Worm (Caenorhabditis elegans) whole organism, early embryonic: ENCODE measurements around the gene W02A2.9.

Source experiments
- B0310.2 ChIP-seq: sonication (generic microtip); optimal IDR thresholded peaks from 2 replicates; lab custom pipeline; 2016; ENCODE audit warnings: mild to moderate bottlenecking, missing genetic modification characterization, missing compliant biosample characterization
- F13C5.2 ChIP-seq: sonication (generic microtip); optimal IDR thresholded peaks from 2 replicates; lab custom pipeline; 2017; ENCODE audit warnings: mild to moderate bottlenecking, missing genetic modification characterization, inconsistent platforms, missing compliant biosample characterization
- aly-1 ChIP-seq: sonication (generic microtip); optimal IDR thresholded peaks from 2 replicates; lab custom pipeline; 2016; ENCODE audit warnings: missing genetic modification characterization, missing compliant biosample characterization
- ama-1 ChIP-seq: fragments of 150-350 bp; optimal IDR thresholded peaks from 2 replicates; lab custom pipeline; 2014
- ceh-13 ChIP-seq: fragments of 200-800 bp; sonication (Bioruptor generic); optimal IDR thresholded peaks from 2 replicates; lab custom pipeline; 2018; ENCODE audit warnings: mild to moderate bottlenecking, missing genetic modification characterization, missing compliant biosample characterization
- ceh-36 ChIP-seq: sonication (generic microtip); optimal IDR thresholded peaks from 2 replicates; lab custom pipeline; 2016; ENCODE audit warnings: missing genetic modification characterization, inconsistent platforms, missing compliant biosample characterization
- ets-7 ChIP-seq: sonication (generic microtip); optimal IDR thresholded peaks from 2 replicates; lab custom pipeline; 2016; ENCODE audit warnings: missing genotype, missing genetic modification characterization, missing compliant biosample characterization
- flt-1 ChIP-seq: fragments of 200-800 bp; sonication (Bioruptor generic); IDR thresholded peaks from 2 replicates; pipeline ENCODE4 v1.3.6; 2022; ENCODE audit warnings: missing genetic modification characterization, missing compliant biosample characterization
- hmbx-1 ChIP-seq: sonication (generic microtip); optimal IDR thresholded peaks from 2 replicates; lab custom pipeline; 2016; ENCODE audit warnings: mild to moderate bottlenecking, missing genetic modification characterization, missing compliant biosample characterization
- hmg-4 ChIP-seq: fragments of 200-800 bp; sonication (Bioruptor generic); optimal IDR thresholded peaks from 2 replicates; lab custom pipeline; 2018; ENCODE audit warnings: mild to moderate bottlenecking, missing genetic modification characterization, missing compliant biosample characterization
- hnd-1 ChIP-seq: sonication (generic microtip); optimal IDR thresholded peaks from 2 replicates; lab custom pipeline; 2016; ENCODE audit warnings: missing genetic modification characterization, missing compliant biosample characterization
- pes-1 ChIP-seq: fragments of 200-800 bp; sonication (Bioruptor generic); IDR thresholded peaks from 2 replicates; pipeline ENCODE4 v1.3.6; 2022; ENCODE audit warnings: missing genetic modification reagents, missing genetic modification characterization, missing compliant biosample characterization
- scrt-1 ChIP-seq: fragments of 200-800 bp; sonication (Bioruptor generic); IDR thresholded peaks from 2 replicates; pipeline ENCODE4 v1.3.6; 2022; ENCODE audit warnings: missing genetic modification characterization, missing compliant biosample characterization
- sea-1 ChIP-seq: fragments of 200-800 bp; sonication (Bioruptor generic); conservative IDR thresholded peaks from 2 replicates; pipeline ENCODE4 v1.3.6; 2022; ENCODE audit warnings: missing genetic modification characterization, missing compliant biosample characterization
- tbx-11 ChIP-seq: fragments of 200-800 bp; sonication (Bioruptor generic); IDR thresholded peaks from 2 replicates; pipeline ENCODE4 v1.3.6; 2022; ENCODE audit warnings: missing genetic modification characterization, missing compliant biosample characterization
- tbx-37 ChIP-seq: fragments of 200-800 bp; sonication (Bioruptor generic); conservative IDR thresholded peaks from 2 replicates; pipeline ENCODE4 v1.3.6; 2022; ENCODE audit warnings: missing genetic modification reagents, missing genetic modification characterization, missing compliant biosample characterization
- tra-4 ChIP-seq: sonication (generic microtip); optimal IDR thresholded peaks from 2 replicates; lab custom pipeline; 2017; ENCODE audit warnings: missing genetic modification characterization, missing compliant biosample characterization

Gene W02A2.9

DNA sequence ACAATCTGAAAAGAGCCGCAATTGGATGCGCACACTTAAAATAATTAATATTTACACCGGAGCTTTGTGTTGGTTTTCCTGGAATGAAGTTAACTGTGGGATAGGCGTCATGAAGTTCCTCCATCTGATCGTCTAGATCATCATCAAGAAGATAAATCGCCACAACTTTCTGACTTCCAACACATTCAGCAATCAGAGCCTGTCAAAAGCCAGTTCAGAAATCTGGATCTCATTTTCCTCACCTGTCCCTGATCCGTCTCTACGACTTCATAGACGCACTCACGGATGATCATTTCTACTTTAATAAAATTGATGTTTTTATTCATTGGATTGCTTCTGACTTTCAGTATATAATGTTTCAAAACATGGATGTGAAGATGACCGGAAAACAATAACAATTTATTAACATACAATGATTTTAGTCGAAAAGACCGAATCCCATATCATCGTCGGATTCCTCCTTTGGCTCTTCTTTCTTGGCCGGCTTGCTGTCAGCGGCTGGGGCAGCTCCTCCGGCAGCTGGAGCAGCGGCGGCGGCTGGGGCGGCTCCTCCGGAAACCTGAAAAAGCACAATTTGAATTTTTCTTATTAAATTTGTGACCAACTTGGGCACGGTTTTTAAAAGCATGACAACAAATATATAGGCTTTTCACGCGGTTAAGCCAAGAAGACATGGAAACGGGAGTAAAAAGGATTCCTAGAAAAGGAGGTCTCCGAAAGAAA is 21.8 kb downstream of the W02A2.9 start, which contains the start of gene agt-1:
Gene agt-1 (minus strand): TSS at position 293 of the 723 bp plus-strand sequence.
- TF ChIP-seq tra-4 (tag; lab: Kevin White, UChicago) = no peak
- no peak for TF ChIP-seq sea-1 (GFP tag; lab: Robert Waterston, UW)
- no peak for TF ChIP-seq ets-7 (tag; lab: Kevin White, UChicago)
- no peak for TF ChIP-seq F13C5.2 (tag; lab: Kevin White, UChicago)
- no peak for TF ChIP-seq flt-1 (GFP tag; lab: Robert Waterston, UW)
- TF ChIP-seq hmg-4 (GFP tag; lab: Kevin White, UChicago) = no peak
- no peak for TF ChIP-seq tbx-11 (GFP tag; lab: Robert Waterston, UW)
- TF ChIP-seq ama-1 (lab: Kevin White, UChicago) = no peak
- TF ChIP-seq hnd-1 (tag; lab: Kevin White, UChicago) = no peak
- TF ChIP-seq aly-1 (tag; lab: Kevin White, UChicago) = no peak
- no peak for TF ChIP-seq hmbx-1
- no peak for TF ChIP-seq scrt-1
- no peak for TF ChIP-seq ceh-13 (GFP tag; lab: Kevin White, UChicago)
- no peak for TF ChIP-seq pes-1 (GFP tag; lab: Robert Waterston, UW)
- no peak for TF ChIP-seq B0310.2 (tag; lab: Kevin White, UChicago)

DNA sequence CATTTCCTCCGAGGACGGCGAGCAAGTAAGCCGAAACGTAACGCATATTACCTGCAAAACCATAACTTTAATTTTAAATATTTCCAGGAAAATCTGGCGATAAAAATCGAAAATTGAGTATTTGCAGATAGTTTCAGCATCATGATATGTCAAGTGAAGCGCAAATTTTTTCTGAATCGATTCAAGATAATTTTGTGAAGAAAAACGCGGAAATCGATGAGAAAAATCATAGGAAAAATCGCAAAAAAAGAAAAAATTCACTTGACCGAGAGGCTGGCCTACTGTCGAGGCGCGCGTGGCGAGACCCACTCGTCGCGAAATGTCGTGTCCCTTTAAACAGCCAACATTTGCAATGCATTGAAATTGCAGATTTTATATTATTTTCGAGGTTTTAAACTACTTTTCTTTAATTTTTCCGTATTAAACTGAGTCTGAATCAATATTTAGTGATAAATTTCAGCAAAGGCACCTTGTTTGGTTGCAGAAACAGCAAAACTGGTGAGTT is 22.8 kb downstream of the W02A2.9 start, which contains the start of the genes rla-2, popl-7 and Y62E10A.24:
Gene rla-2 (minus strand): TSS at position 51 of the 505 bp plus-strand sequence.
Gene popl-7 (plus strand): TSS at position 455 of the 505 bp plus-strand sequence.
Gene Y62E10A.24 (plus strand): TSS at position 476 of the 505 bp plus-strand sequence.
- no peak for TF ChIP-seq aly-1 (tag; lab: Kevin White, UChicago)
- no peak for TF ChIP-seq F13C5.2 (tag; lab: Kevin White, UChicago)
- TF ChIP-seq hmg-4 (GFP tag; lab: Kevin White, UChicago) = no peak
- no peak for TF ChIP-seq B0310.2 (tag; lab: Kevin White, UChicago)
- TF ChIP-seq flt-1 (GFP tag; lab: Robert Waterston, UW) = no peak
- TF ChIP-seq ama-1 (lab: Kevin White, UChicago) = no peak

DNA sequence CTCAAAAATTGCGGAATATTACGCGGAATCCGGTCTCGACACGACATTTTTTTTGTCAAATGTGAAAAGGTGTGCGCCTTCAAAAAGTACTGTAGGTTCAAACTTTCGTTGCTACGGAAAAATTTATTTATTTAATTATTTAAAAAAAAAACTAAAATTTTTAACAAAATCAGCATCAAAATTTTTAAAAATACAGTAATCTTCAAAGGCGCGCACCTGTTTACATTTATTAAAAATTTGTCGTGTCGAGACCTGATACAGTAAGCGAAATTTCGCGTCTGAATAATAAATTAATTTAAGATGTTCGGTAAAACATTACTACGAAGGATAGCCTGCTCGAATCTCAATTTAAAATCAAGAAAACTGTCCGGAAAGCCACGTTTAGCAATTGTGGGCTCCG is 24.2 kb downstream of the W02A2.9 start, which contains the start of gene Y62E10A.6:
Gene Y62E10A.6 (plus strand): TSS at position 301 of the 400 bp plus-strand sequence.
- TF ChIP-seq ama-1 (lab: Kevin White, UChicago) (no peak), hnd-1 (tag; lab: Kevin White, UChicago) (no peak), B0310.2 (tag; lab: Kevin White, UChicago) (no peak), ceh-13 (GFP tag; lab: Kevin White, UChicago) (no peak), tbx-11 (GFP tag; lab: Robert Waterston, UW) (no peak), hmg-4 (GFP tag; lab: Kevin White, UChicago) (no peak), ets-7 (tag; lab: Kevin White, UChicago) (no peak)

DNA sequence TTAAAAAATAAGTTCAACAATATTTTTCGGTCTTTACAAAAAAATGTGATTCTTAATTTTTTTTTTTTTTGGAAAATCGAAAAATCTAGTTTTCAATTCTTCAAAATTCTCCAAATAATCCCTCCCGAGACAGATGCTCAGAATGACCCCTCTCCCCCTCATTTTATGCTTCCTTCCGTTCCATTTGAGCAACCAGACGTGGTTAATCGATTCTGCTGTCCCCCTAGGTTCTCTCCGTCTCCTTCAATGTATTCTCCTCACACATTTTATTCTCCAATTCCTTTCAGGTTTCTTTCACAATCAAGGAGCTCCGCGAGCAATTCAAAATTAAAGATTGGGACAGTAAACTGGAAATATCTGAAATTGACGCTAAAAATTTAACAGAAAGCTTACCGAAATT is 27.5 kb downstream of the W02A2.9 start:
- TF ChIP-seq sea-1 (GFP tag; lab: Robert Waterston, UW) = no peak
- no peak for TF ChIP-seq ets-7 (tag; lab: Kevin White, UChicago)
- no peak for TF ChIP-seq ama-1 (lab: Kevin White, UChicago)
- no peak for TF ChIP-seq aly-1 (tag; lab: Kevin White, UChicago)
- TF ChIP-seq pes-1 (GFP tag; lab: Robert Waterston, UW) = no peak
- no peak for TF ChIP-seq tbx-37 (GFP tag; lab: Robert Waterston, UW)
- TF ChIP-seq tbx-11 (GFP tag; lab: Robert Waterston, UW) = no peak
- no peak for TF ChIP-seq hmg-4 (GFP tag; lab: Kevin White, UChicago)

DNA sequence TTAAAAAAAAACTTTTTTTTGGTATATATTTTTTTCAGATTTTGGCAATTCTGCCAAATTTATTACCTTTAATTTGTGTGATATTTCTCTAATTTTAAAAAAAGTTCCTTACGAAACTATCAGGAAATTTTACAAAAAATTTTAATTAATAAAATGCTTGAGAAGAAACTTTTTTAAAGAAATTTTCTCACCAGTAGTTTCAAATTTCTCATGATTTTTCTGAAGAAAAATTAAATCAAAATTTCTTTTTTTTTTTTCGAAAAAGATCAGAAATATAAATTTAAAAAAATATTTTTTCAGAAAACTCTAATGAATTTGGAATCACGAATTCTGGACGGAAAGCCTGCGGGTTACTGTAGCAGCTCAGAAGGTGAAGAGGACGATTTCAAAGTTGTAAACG is 30.3 kb downstream of the W02A2.9 start, which contains the start of gene mau-8:
Gene mau-8 (plus strand): TSS at position 301 of the 400 bp plus-strand sequence.
- TF ChIP-seq ceh-36 = no peak
- TF ChIP-seq tra-4 (tag; lab: Kevin White, UChicago) = no peak
- no peak for TF ChIP-seq sea-1 (GFP tag; lab: Robert Waterston, UW)
- no peak for TF ChIP-seq ceh-13 (GFP tag; lab: Kevin White, UChicago)
- TF ChIP-seq aly-1 (tag; lab: Kevin White, UChicago) = no peak
- TF ChIP-seq scrt-1 = no peak
- TF ChIP-seq flt-1 (GFP tag; lab: Robert Waterston, UW) = no peak
- TF ChIP-seq ama-1 (lab: Kevin White, UChicago) = no peak
- no peak for TF ChIP-seq hnd-1 (tag; lab: Kevin White, UChicago)
- no peak for TF ChIP-seq B0310.2 (tag; lab: Kevin White, UChicago)
- no peak for TF ChIP-seq tbx-11 (GFP tag; lab: Robert Waterston, UW)
- no peak for TF ChIP-seq tbx-37 (GFP tag; lab: Robert Waterston, UW)
- no peak for TF ChIP-seq pes-1 (GFP tag; lab: Robert Waterston, UW)
- no peak for TF ChIP-seq ets-7 (tag; lab: Kevin White, UChicago)
- TF ChIP-seq hmg-4 (GFP tag; lab: Kevin White, UChicago) = no peak
- TF ChIP-seq hmbx-1 = no peak

DNA sequence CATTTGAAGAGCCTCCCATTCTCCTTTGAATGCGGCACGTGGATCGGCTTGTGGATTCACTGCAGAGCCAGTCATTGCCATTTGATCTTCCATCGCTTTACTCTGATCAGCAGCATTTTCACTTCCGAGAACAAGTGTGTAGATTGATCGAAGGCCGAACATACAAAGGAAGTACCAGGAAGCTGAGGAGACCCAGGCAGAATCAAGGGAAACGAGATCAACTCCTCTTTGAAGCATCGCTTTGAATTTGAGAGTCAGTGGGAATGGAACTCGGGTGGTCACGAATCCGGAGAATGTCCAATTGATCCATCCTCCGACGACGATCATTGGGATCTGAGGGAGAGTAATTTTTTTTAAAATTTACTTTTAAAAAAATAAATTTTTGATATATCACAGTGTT is 33.0 kb downstream of the W02A2.9 start:
- TF ChIP-seq ama-1 (lab: Kevin White, UChicago) (peak; percentile 28), aly-1 (tag; lab: Kevin White, UChicago) (no peak)

DNA sequence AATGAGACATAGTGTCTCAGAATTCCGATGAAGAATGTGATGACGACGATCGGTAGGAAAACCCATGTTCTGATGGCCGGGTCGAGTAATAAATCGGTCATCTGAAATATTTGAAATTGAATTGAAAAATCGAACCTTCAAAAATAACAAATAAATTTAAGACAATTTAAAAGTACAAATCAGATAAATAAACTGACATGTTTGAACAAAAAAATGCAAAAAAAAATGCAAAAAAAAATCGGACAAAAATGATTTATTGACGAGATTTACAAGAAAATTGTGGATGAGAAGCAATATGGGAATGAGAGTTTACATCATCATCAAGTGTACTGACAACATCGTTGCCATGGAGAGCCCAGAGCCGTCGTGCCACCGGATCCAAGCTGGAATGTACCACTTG is 34.4 kb downstream of the W02A2.9 start, which contains the start of gene emc-3:
Gene emc-3 (minus strand): TSS at position 101 of the 400 bp plus-strand sequence.
- TF ChIP-seq flt-1 (GFP tag; lab: Robert Waterston, UW) = no peak
- no peak for TF ChIP-seq hmbx-1
- TF ChIP-seq aly-1 (tag; lab: Kevin White, UChicago) = no peak
- no peak for TF ChIP-seq B0310.2 (tag; lab: Kevin White, UChicago)
- no peak for TF ChIP-seq ets-7 (tag; lab: Kevin White, UChicago)
- no peak for TF ChIP-seq ceh-36
- no peak for TF ChIP-seq hnd-1 (tag; lab: Kevin White, UChicago)
- no peak for TF ChIP-seq F13C5.2 (tag; lab: Kevin White, UChicago)
- TF ChIP-seq ama-1 (lab: Kevin White, UChicago) = no peak
- TF ChIP-seq pes-1 (GFP tag; lab: Robert Waterston, UW) = no peak
